Worm (Caenorhabditis elegans): Measurements from ENCODE around the gene cest-2.3.

The cest-2.3 gene

ce11 chrV:14136152-14136551, 46.6 kb downstream of the cest-2.3 start (continued):
- TF ChIP-seq ces-1 (GFP tag; optimal IDR thresholded peaks at IDR 0.05), result no peak
- peak; percentile 78 for TF ChIP-seq tbx-2 (tag; optimal IDR thresholded peaks at IDR 0.05)
- no peak for TF ChIP-seq ceh-63 (GFP tag; optimal IDR thresholded peaks at IDR 0.05)
- TF ChIP-seq nhr-77 (tag; optimal IDR thresholded peaks at IDR 0.05), result peak; percentile 82
- TF ChIP-seq ceh-82 (tag; optimal IDR thresholded peaks at IDR 0.05), result peak; percentile 49 to 68 (median 50)

- TF ChIP-seq unc-86 (tag; optimal IDR thresholded peaks at IDR 0.05) (no peak), lin-14 (GFP tag; optimal IDR thresholded peaks at IDR 0.05) (peak; percentile 54), lsy-2 (tag; optimal IDR thresholded peaks at IDR 0.05) (peak in 1 of 2 experiments; percentile 30), blmp-1 (tag; optimal IDR thresholded peaks at IDR 0.05) (peak; percentile 15), tlp-1 (tag; optimal IDR thresholded peaks at IDR 0.05) (peak; percentile 18), lin-35 (GFP tag; optimal IDR thresholded peaks at IDR 0.05) (peak in 1 of 2 experiments; percentile 5), alr-1 (tag; optimal IDR thresholded peaks at IDR 0.05; ENCODE audit: borderline replicate concordance) (no peak), nhr-85 (tag) (peak; percentile 75), elt-3 (tag; optimal IDR thresholded peaks at IDR 0.05) (peak in 3 of 6 experiments; percentile 12 to 48 (median 26)), elt-2 (tag; optimal IDR thresholded peaks at IDR 0.05) (peak; percentile 53)
Observed at ce11 chrV:14134757-14135441, 47.9 kb downstream of the cest-2.3 start.

ce11 chrV:14133002-14133763, 49.6 kb downstream of the cest-2.3 start:
- no peak for TF ChIP-seq tbx-2 (tag; optimal IDR thresholded peaks at IDR 0.05)
- TF ChIP-seq nhr-77 (tag; optimal IDR thresholded peaks at IDR 0.05), result no peak
- no peak for TF ChIP-seq ceh-63 (GFP tag; optimal IDR thresholded peaks at IDR 0.05)
- no peak for TF ChIP-seq pag-3 (tag; optimal IDR thresholded peaks at IDR 0.05; ENCODE audit: borderline replicate concordance, insufficient read depth)
- TF ChIP-seq ceh-82 (tag; optimal IDR thresholded peaks at IDR 0.05), result no peak
- TF ChIP-seq dpl-1 (GFP tag; optimal IDR thresholded peaks at IDR 0.05), result peak in 2 of 3 experiments; percentile 23 to 44
- TF ChIP-seq sptf-1 (tag; optimal IDR thresholded peaks at IDR 0.05), result no peak
- TF ChIP-seq isw-1 (GFP tag; IDR thresholded peaks at IDR 0.05), result no peak
- no peak for TF ChIP-seq mep-1 (tag; optimal IDR thresholded peaks at IDR 0.05)
- TF ChIP-seq ceh-8 (GFP tag; optimal IDR thresholded peaks at IDR 0.05), result no peak
- TF ChIP-seq mef-2 (tag; optimal IDR thresholded peaks at IDR 0.05), result no peak
- TF ChIP-seq ztf-11 (tag; optimal IDR thresholded peaks at IDR 0.05), result no peak
- TF ChIP-seq zip-4 (GFP tag; optimal IDR thresholded peaks at IDR 0.05), result no peak
- TF ChIP-seq C04F5.9 (tag; optimal IDR thresholded peaks at IDR 0.05), result no peak
- TF ChIP-seq hlh-17 (GFP tag; optimal IDR thresholded peaks at IDR 0.05; ENCODE audit: borderline replicate concordance), result no peak
- no peak for TF ChIP-seq unc-130 (tag; optimal IDR thresholded peaks at IDR 0.05)
- no peak for TF ChIP-seq elt-3 (tag; optimal IDR thresholded peaks at IDR 0.05)
- TF ChIP-seq mab-9 (GFP tag; IDR thresholded peaks at IDR 0.05), result no peak
- peak; percentile 8 to 45 for TF ChIP-seq efl-1 (optimal IDR thresholded peaks at IDR 0.05)
- TF ChIP-seq efl-1 (GFP tag; optimal IDR thresholded peaks at IDR 0.05 in 1 of 2), result peak; percentile 66 to 93
- TF ChIP-seq nhr-28 (tag; optimal IDR thresholded peaks at IDR 0.05), result no peak
- TF ChIP-seq grh-1 (GFP tag; IDR thresholded peaks at IDR 0.05), result no peak
- no peak for TF ChIP-seq ama-1 (optimal IDR thresholded peaks at IDR 0.05)
- TF ChIP-seq nhr-237 (tag; optimal IDR thresholded peaks at IDR 0.05), result no peak
- TF ChIP-seq lin-14 (GFP tag; optimal IDR thresholded peaks at IDR 0.05), result peak; percentile 10
- TF ChIP-seq lin-35 (GFP tag; optimal IDR thresholded peaks at IDR 0.05), result peak; percentile 12 to 51
- no peak for TF ChIP-seq Y116A8C.19 (tag; optimal IDR thresholded peaks at IDR 0.05; ENCODE audit: borderline replicate concordance)
- peak; percentile 2 for TF ChIP-seq fos-1 (tag; optimal IDR thresholded peaks at IDR 0.05)
- no peak for TF ChIP-seq lin-39 (tag; optimal IDR thresholded peaks at IDR 0.05)
- TF ChIP-seq alr-1 (tag; optimal IDR thresholded peaks at IDR 0.05; ENCODE audit: borderline replicate concordance), result no peak
- no peak for TF ChIP-seq fkh-10 (GFP tag; optimal IDR thresholded peaks at IDR 0.05)
- TF ChIP-seq ets-5 (GFP tag; IDR thresholded peaks at IDR 0.05), result no peak
- no peak for TF ChIP-seq irx-1 (tag; optimal IDR thresholded peaks at IDR 0.05)
- TF ChIP-seq unc-86 (tag; optimal IDR thresholded peaks at IDR 0.05), result no peak
- no peak for TF ChIP-seq ztf-4 (tag; optimal IDR thresholded peaks at IDR 0.05)
- TF ChIP-seq ceh-90 (tag; optimal IDR thresholded peaks at IDR 0.05), result peak; percentile 70
- no peak for TF ChIP-seq lin-13 (GFP tag; optimal IDR thresholded peaks at IDR 0.05)
- TF ChIP-seq blmp-1 (tag; optimal IDR thresholded peaks at IDR 0.05), result no peak
- TF ChIP-seq vab-15 (tag; optimal IDR thresholded peaks at IDR 0.05), result no peak
